Worm (Caenorhabditis elegans): Measurements from ENCODE around the gene tbg-1.

DNA sequence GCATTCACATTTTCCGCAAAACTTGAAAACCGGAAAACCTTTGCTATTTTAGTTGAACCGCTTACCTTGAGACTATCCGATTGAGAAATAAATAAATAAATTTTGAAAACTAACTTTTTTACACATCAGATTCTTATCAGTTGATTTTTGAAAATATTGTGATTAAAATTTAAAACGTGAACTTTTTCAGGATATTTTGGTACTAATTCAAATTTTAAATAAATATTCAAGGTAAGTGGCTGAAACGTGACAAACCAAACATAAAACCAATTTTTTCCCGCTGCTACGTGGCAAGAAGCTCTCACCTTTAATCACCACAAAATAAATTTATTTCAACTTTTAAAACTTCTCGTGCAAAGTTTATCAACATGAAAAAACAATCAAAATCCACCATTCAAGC, 22.9 kb upstream of the tbg-1 start, which contains the start of gene C15H7.3:
- TF ChIP-seq zfp-2 (tag; optimal IDR thresholded peaks at IDR 0.05), result no peak
- TF ChIP-seq ZK546.5 (tag; optimal IDR thresholded peaks at IDR 0.05), result no peak
- TF ChIP-seq aly-2 (tag; optimal IDR thresholded peaks at IDR 0.05), result no peak
- TF ChIP-seq zag-1 (tag; optimal IDR thresholded peaks at IDR 0.05), result no peak
- TF ChIP-seq lsy-2 (tag; optimal IDR thresholded peaks at IDR 0.05), result no peak
- TF ChIP-seq nhr-42 (GFP tag; IDR thresholded peaks at IDR 0.05), result no peak
- no peak for TF ChIP-seq unc-130 (GFP tag; optimal IDR thresholded peaks at IDR 0.05)
